Worm (Caenorhabditis elegans) whole organism, L3 larva: Measurements from ENCODE around the gene his-2.

Experiments used
- ZK546.5 ChIP-seq: sonication (generic microtip); optimal IDR thresholded peaks from 2 replicates; lab custom pipeline; 2017; ENCODE audit warnings: missing biosample characterization, missing genetic modification characterization
- aly-2 ChIP-seq: fragments of 150-350 bp; optimal IDR thresholded peaks from 2 replicates; lab custom pipeline; 2014; ENCODE audit warnings: missing biosample characterization, missing genetic modification characterization
- ceh-82 ChIP-seq: fragments of 150-350 bp; optimal IDR thresholded peaks from 2 replicates; lab custom pipeline; 2014; ENCODE audit warnings: missing biosample characterization, missing genetic modification characterization
- daf-12 ChIP-seq: fragments of 150-350 bp; optimal IDR thresholded peaks from 2 replicates; lab custom pipeline; 2014; ENCODE audit warnings: missing biosample characterization, missing genetic modification reagents, missing genetic modification characterization
- egl-27 ChIP-seq: sonication (generic microtip); optimal IDR thresholded peaks from 4 replicates; lab custom pipeline; 2017; ENCODE audit warnings: missing biosample characterization, missing genetic modification reagents, missing genetic modification characterization
- elt-1 ChIP-seq: fragments of 150-350 bp; optimal IDR thresholded peaks from 2 replicates; lab custom pipeline; 2014; ENCODE audit warnings: missing biosample characterization, missing genetic modification characterization
- elt-2 ChIP-seq: sonication (generic microtip); optimal IDR thresholded peaks from 2 replicates; lab custom pipeline; 2016; ENCODE audit warnings: missing genetic modification reagents, mild to moderate bottlenecking, missing genetic modification characterization, missing compliant biosample characterization
- elt-3 ChIP-seq, 3 experiments: fragments of 150-350 bp in 1 of 3; sonication (generic microtip) in 2 of 3; optimal IDR thresholded peaks; 2 replicates in 2 of 3; 4 replicates in 1 of 3; lab custom pipeline; 2014 to 2017; ENCODE audit warnings: missing biosample characterization in 3 of 3, missing genetic modification characterization in 3 of 3
- eor-1 ChIP-seq, 2 experiments: fragments of 150-350 bp; optimal IDR thresholded peaks; 2 replicates each; lab custom pipeline; 2014 to 2018; ENCODE audit warnings: missing biosample characterization in 2 of 2, missing genetic modification characterization in 2 of 2
- fkh-10 ChIP-seq: sonication (generic microtip); optimal IDR thresholded peaks from 2 replicates; lab custom pipeline; 2017; ENCODE audit warnings: missing biosample characterization, missing genetic modification reagents, missing genetic modification characterization
- fkh-2 ChIP-seq: fragments of 150-350 bp; optimal IDR thresholded peaks from 2 replicates; lab custom pipeline; 2014; ENCODE audit warnings: missing biosample characterization, missing genetic modification reagents, missing genetic modification characterization
- hmg-11 ChIP-seq: sonication (generic microtip); optimal IDR thresholded peaks from 2 replicates; lab custom pipeline; 2016; ENCODE audit warnings: missing genetic modification characterization, missing compliant biosample characterization
- lin-15B ChIP-seq: fragments of 150-350 bp; optimal IDR thresholded peaks from 2 replicates; lab custom pipeline; 2014; ENCODE audit warnings: missing biosample characterization, missing genetic modification characterization
- lin-39 ChIP-seq: fragments of 150-350 bp; optimal IDR thresholded peaks from 2 replicates; lab custom pipeline; 2018; ENCODE audit warnings: missing biosample characterization, missing genetic modification reagents, missing genetic modification characterization
- lsy-12 ChIP-seq: sonication (generic microtip); optimal IDR thresholded peaks from 2 replicates; lab custom pipeline; 2016; ENCODE audit warnings: mild to moderate bottlenecking, missing genetic modification characterization, missing compliant biosample characterization
- mdl-1 ChIP-seq: fragments of 150-350 bp; optimal IDR thresholded peaks from 2 replicates; lab custom pipeline; 2014; ENCODE audit warnings: missing biosample characterization, missing genetic modification characterization
- nfya-1 ChIP-seq: sonication (generic microtip); optimal IDR thresholded peaks from 2 replicates; lab custom pipeline; 2017; ENCODE audit warnings: missing genetic modification characterization, mild to moderate bottlenecking, missing compliant biosample characterization, antibody characterized with exemption, moderate library complexity; ENCODE audit not compliant: insufficient read depth
- nhr-11 ChIP-seq: fragments of 150-350 bp; optimal IDR thresholded peaks from 2 replicates; lab custom pipeline; 2014; ENCODE audit warnings: missing biosample characterization, missing genetic modification characterization
- nhr-237 ChIP-seq: fragments of 150-350 bp; optimal IDR thresholded peaks from 2 replicates; lab custom pipeline; 2014; ENCODE audit warnings: missing biosample characterization, missing genetic modification characterization
- nhr-25 ChIP-seq: sonication (generic microtip); optimal IDR thresholded peaks from 2 replicates; lab custom pipeline; 2017; ENCODE audit warnings: missing biosample characterization, missing genetic modification characterization
- nhr-43 ChIP-seq: sonication (generic microtip); optimal IDR thresholded peaks from 2 replicates; lab custom pipeline; 2016; ENCODE audit warnings: mild to moderate bottlenecking, missing genetic modification characterization, missing compliant biosample characterization; ENCODE audit not compliant: poor library complexity, severe bottlenecking
- nhr-67 ChIP-seq: fragments of 150-350 bp; optimal IDR thresholded peaks from 2 replicates; lab custom pipeline; 2014; ENCODE audit warnings: missing biosample characterization, missing genetic modification characterization
- nhr-76 ChIP-seq: fragments of 150-350 bp; sonication (generic microtip); optimal IDR thresholded peaks from 5 replicates; lab custom pipeline; 2014; ENCODE audit warnings: missing biosample characterization, missing genetic modification characterization
- nhr-77 ChIP-seq: fragments of 150-350 bp; optimal IDR thresholded peaks from 2 replicates; lab custom pipeline; 2014; ENCODE audit warnings: missing biosample characterization, missing genetic modification characterization
- pha-4 ChIP-seq: fragments of 150-350 bp; optimal IDR thresholded peaks from 2 replicates; lab custom pipeline; 2014; ENCODE audit warnings: missing biosample characterization, missing genetic modification reagents, missing genetic modification characterization
- pqm-1 ChIP-seq: fragments of 150-350 bp; optimal IDR thresholded peaks from 2 replicates; lab custom pipeline; 2017; ENCODE audit warnings: missing biosample characterization, missing genetic modification characterization, inconsistent platforms
- sea-2 ChIP-seq: fragments of 150-350 bp; sonication (generic microtip); optimal IDR thresholded peaks from 4 replicates; lab custom pipeline; 2014; ENCODE audit warnings: missing biosample characterization, missing genetic modification reagents, missing genetic modification characterization
- skn-1 ChIP-seq: fragments of 150-350 bp; optimal IDR thresholded peaks from 2 replicates; lab custom pipeline; 2014; ENCODE audit warnings: missing biosample characterization, missing genetic modification characterization
- snpc-4 ChIP-seq: fragments of 150-350 bp; optimal IDR thresholded peaks from 2 replicates; lab custom pipeline; 2014; ENCODE audit warnings: missing biosample characterization, missing genetic modification characterization
- tbx-2 ChIP-seq: sonication (generic microtip); optimal IDR thresholded peaks from 2 replicates; lab custom pipeline; 2016; ENCODE audit warnings: mild to moderate bottlenecking, missing genetic modification characterization, missing compliant biosample characterization
- unc-39 ChIP-seq: sonication (generic microtip); optimal IDR thresholded peaks from 4 replicates; lab custom pipeline; 2017; ENCODE audit warnings: missing biosample characterization, missing genetic modification characterization
- unc-62 ChIP-seq: fragments of 150-350 bp; sonication (generic microtip); optimal IDR thresholded peaks from 4 replicates; lab custom pipeline; 2014; ENCODE audit warnings: missing biosample characterization, missing genetic modification reagents, missing genetic modification characterization
- zag-1 ChIP-seq: fragments of 150-350 bp; optimal IDR thresholded peaks from 2 replicates; lab custom pipeline; 2014; ENCODE audit warnings: missing biosample characterization, missing genetic modification characterization
- ztf-11 ChIP-seq: fragments of 150-350 bp; optimal IDR thresholded peaks from 2 replicates; lab custom pipeline; 2014; ENCODE audit warnings: missing biosample characterization, missing genetic modification characterization
- ztf-4 ChIP-seq: fragments of 150-350 bp; optimal IDR thresholded peaks from 2 replicates; lab custom pipeline; 2014; ENCODE audit warnings: missing biosample characterization, missing genetic modification characterization

Gene his-2

DNA sequence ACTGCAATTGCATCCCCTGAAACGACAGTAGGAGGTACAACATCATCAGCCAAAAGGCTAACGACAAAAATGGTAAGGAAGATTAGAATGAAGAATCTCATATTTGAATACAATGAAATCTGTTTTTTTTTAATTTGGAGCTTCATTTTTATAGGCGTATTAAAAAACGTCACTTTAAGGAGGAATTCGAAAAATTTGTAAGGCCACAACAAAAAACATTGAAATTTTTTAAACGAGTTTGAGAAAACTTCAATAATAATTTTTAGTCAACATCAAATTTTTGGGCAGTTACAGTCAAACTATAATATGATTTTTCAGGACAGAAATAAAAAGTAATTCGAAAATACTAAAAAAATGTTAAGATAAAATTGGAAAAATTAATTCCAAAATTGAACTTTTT is 20.7 kb upstream of the his-2 start, which contains the start of gene F14H3.14:
TSS of gene F14H3.14 (minus strand) at position 101 of the 400 bp plus-strand sequence.
- TF ChIP-seq nfya-1 (tag; lab: Kevin White, UChicago) (no peak), tbx-2 (tag; lab: Kevin White, UChicago) (no peak), ztf-11 (tag; lab: Kevin White, UChicago) (no peak), ztf-4 (no peak)

DNA sequence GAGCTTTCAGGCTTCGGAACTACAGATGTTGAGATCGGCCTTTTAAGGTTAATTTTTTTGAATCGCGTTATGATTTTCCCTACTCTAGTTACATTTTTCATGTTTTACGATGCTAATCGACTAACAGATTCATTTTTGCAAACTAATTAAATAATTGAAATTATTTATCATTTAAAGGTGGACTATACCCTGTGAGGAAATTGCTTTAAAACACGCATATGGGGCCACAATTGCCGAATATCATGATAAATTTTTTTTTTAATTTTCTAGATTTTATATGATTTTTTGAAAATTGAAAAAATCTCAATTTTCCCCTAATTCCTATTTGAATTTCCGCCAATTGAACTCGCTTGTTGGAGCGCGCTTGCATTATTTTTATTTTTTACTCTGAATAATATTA is 19.9 kb upstream of the his-2 start, which contains the start of gene fbxa-100:
TSS of gene fbxa-100 (minus strand) at position 101 of the 400 bp plus-strand sequence.
- TF ChIP-seq nhr-11 (tag; lab: Kevin White, UChicago) (no peak), pha-4 (no peak), elt-2 (tag; lab: Kevin White, UChicago) (no peak), elt-3 (tag; optimal IDR thresholded peaks at IDR 0.05; lab: Kevin White, UChicago) (no peak), ZK546.5 (tag; lab: Kevin White, UChicago) (no peak)

DNA sequence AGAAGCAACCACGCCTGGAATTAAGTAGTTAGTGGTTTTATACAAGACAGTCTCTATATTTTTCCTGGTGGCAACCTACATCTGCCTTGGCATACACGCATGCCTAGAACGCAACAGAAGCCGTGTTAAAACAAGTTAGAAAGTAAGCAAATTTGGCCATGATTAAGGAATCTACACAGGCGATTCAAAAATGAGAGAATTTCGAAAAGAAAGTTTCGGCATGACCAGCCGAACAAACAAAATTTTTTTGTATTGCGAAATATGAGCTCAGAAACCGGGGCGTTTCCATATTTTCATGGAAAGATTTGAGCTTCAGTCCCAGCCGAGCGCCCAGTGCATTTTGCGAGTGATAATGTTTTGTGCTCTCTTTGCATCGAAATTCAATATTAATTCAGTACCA is 18.1 kb upstream of the his-2 start, which contains the start of gene F14H3.15:
TSS of gene F14H3.15 (minus strand) at position 101 of the 400 bp plus-strand sequence.
- TF ChIP-seq lsy-12 (tag; lab: Kevin White, UChicago) (no peak), snpc-4 (tag; lab: Kevin White, UChicago) (no peak), egl-27 (tag; lab: Kevin White, UChicago) (no peak), nhr-11 (tag; lab: Kevin White, UChicago) (no peak), skn-1 (tag; lab: Kevin White, UChicago) (no peak), ceh-82 (no peak), unc-39 (tag; lab: Kevin White, UChicago) (no peak), nhr-67 (tag; lab: Kevin White, UChicago) (no peak), nhr-43 (tag; lab: Kevin White, UChicago) (no peak), unc-62 (GFP tag; lab: Kevin White, UChicago) (no peak), lin-39 (tag; lab: Kevin White, UChicago) (no peak), eor-1 (tag; optimal IDR thresholded peaks at IDR 0.05; lab: Kevin White, UChicago) (no peak), nhr-25 (tag; lab: Kevin White, UChicago) (no peak), aly-2 (tag; lab: Kevin White, UChicago) (no peak), pqm-1 (tag; lab: Kevin White, UChicago) (no peak), ztf-4 (no peak), lin-15B (tag; lab: Kevin White, UChicago) (no peak), elt-1 (tag; lab: Kevin White, UChicago) (no peak), hmg-11 (tag; lab: Kevin White, UChicago) (no peak), fkh-10 (no peak)
- TF ChIP-seq, all 47 proteins: peak for 0

DNA sequence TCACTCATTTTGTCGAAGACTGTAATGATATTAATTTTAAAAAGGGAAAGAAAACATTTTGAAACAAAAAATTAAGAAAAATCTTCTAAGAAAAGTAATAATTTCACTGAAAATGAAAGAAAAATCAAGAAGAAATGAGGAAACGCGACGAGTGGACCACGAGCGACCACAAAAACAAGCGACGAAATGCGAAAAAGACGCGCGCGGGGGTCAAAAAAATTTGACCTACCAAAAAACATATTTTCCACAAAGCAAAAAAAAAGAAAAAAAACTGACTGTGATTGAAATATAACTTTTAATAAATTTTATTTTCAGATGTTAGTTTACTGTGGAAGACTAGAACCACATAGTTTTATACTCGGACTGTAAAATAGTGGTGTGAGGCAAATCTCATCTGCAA is 16.8 kb upstream of the his-2 start, which contains the start of gene F14H3.6:
TSS of gene F14H3.6 (minus strand) at position 22 of the 400 bp plus-strand sequence.
- TF ChIP-seq unc-39 (tag; lab: Kevin White, UChicago) (no peak), zag-1 (tag; lab: Kevin White, UChicago) (no peak), nhr-43 (tag; lab: Kevin White, UChicago) (no peak), skn-1 (tag; lab: Kevin White, UChicago) (no peak), ceh-82 (no peak), lsy-12 (tag; lab: Kevin White, UChicago) (no peak), daf-12 (tag; lab: Kevin White, UChicago) (no peak), ZK546.5 (tag; lab: Kevin White, UChicago) (no peak), fkh-2 (tag; lab: Kevin White, UChicago) (no peak), nhr-237 (tag; lab: Kevin White, UChicago) (no peak), nhr-77 (tag; lab: Kevin White, UChicago) (no peak), nfya-1 (tag; lab: Kevin White, UChicago) (no peak), sea-2 (GFP tag; lab: Kevin White, UChicago) (no peak), fkh-10 (no peak), lin-39 (tag; lab: Kevin White, UChicago) (no peak), elt-3 (tag; optimal IDR thresholded peaks at IDR 0.05; lab: Kevin White, UChicago) (no peak), nhr-76 (tag; lab: Kevin White, UChicago) (no peak), mdl-1 (tag; lab: Kevin White, UChicago) (no peak), ztf-4 (no peak)
